Fruit fly (Drosophila melanogaster): ENCODE results near the gene CG14834.
A peak's percentile ranks its signal among the peaks of the same experiment; 100 is the strongest.

CG14834 gene

dm6 chr3L:7367798-7368678 is 21.1 kb upstream of the CG14834 start:
- TF ChIP-seq Dll (optimal IDR thresholded peaks at IDR 0.05) (no peak), pan (optimal IDR thresholded peaks at IDR 0.05) (no peak), psq (optimal IDR thresholded peaks at IDR 0.05) (no peak), CG8478 (optimal IDR thresholded peaks at IDR 0.05) (no peak), EcR (GFP tag; optimal IDR thresholded peaks at IDR 0.05) (no peak), usp (GFP tag; optimal IDR thresholded peaks at IDR 0.05) (no peak)

- TF ChIP-seq CG8478 (optimal IDR thresholded peaks at IDR 0.05) (no peak), pan (optimal IDR thresholded peaks at IDR 0.05) (no peak), EcR (GFP tag; optimal IDR thresholded peaks at IDR 0.05) (no peak), usp (GFP tag; optimal IDR thresholded peaks at IDR 0.05) (no peak), Dll (optimal IDR thresholded peaks at IDR 0.05) (no peak), psq (optimal IDR thresholded peaks at IDR 0.05) (no peak)
Measured at dm6 chr3L:7364717-7365278, 17.9 kb upstream of the CG14834 start.

DNA sequence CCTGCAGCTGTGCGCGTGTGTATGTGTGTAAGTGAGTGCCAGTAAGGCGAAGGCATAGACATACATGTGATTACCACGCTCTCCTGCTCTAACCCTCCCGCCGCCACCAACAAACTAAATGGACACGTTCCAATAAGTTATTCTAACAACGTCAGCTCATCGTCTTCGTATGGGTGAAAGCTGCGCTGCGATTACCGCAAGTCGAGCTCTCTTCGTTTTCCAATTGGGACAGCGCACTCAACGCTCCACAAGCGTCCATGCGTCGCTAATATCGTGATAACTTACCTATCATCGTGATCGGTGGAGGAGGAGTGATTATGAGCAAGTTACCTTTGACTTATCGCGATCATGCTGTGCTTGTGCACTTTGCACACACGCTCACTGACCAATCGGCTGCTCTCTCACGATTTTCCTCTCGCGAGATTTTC is 14.2 kb upstream of the CG14834 start:
- TF ChIP-seq psq (optimal IDR thresholded peaks at IDR 0.05), result no peak
- no peak for TF ChIP-seq usp (GFP tag; optimal IDR thresholded peaks at IDR 0.05)

- TF ChIP-seq usp (GFP tag; optimal IDR thresholded peaks at IDR 0.05) (no peak), CG8478 (optimal IDR thresholded peaks at IDR 0.05) (no peak), pan (optimal IDR thresholded peaks at IDR 0.05) (no peak), Dll (optimal IDR thresholded peaks at IDR 0.05) (no peak), psq (optimal IDR thresholded peaks at IDR 0.05) (no peak), EcR (GFP tag; optimal IDR thresholded peaks at IDR 0.05) (no peak)
Measured at dm6 chr3L:7360324-7360852, 13.5 kb upstream of the CG14834 start, which contains the start of gene Sec63. Gene Sec63, plus strand, starts transcription at chr3L:7360561.

DNA sequence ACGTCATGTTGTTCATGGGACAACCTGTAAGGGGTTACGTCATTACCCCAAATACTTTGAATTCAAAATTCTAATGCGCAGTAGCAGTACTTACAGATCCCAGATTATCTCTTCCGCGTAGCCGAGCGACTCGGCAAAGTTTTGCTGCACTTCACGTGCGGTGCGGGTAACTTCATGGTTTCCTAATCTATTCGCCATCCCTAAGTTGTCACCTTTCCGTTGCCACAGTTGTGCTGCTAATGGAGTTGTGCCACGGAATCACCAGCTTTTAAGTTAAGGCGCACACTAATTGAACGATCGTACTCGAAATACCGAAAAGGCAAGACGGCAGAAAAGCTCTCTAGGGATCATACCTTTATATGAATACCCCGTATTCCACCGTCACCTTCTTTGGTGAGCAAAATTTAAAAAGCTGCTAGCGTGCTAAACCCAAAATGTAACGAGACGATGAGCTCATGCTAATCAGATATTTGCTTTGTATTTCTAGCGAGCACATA is 13.0 kb upstream of the CG14834 start, which contains the start of gene pst:
pst (minus strand) TSS at position 437 of the 497 bp plus-strand sequence.
- no peak for TF ChIP-seq psq (optimal IDR thresholded peaks at IDR 0.05)
- TF ChIP-seq usp (GFP tag; optimal IDR thresholded peaks at IDR 0.05), result no peak

- TF ChIP-seq usp (GFP tag; optimal IDR thresholded peaks at IDR 0.05) (no peak), psq (optimal IDR thresholded peaks at IDR 0.05) (no peak), pan (optimal IDR thresholded peaks at IDR 0.05) (no peak), Dll (optimal IDR thresholded peaks at IDR 0.05) (no peak), EcR (GFP tag; optimal IDR thresholded peaks at IDR 0.05) (no peak), CG8478 (optimal IDR thresholded peaks at IDR 0.05) (no peak)
Measured at dm6 chr3L:7356386-7357117, 9.6 kb upstream of the CG14834 start, which contains the start of gene CTCF. Gene CTCF, minus strand, starts transcription at chr3L:7356713.

dm6 chr3L:7349311-7349710 is 2.4 kb upstream of the CG14834 start:
- TF ChIP-seq Dll (optimal IDR thresholded peaks at IDR 0.05) (no peak), EcR (GFP tag; optimal IDR thresholded peaks at IDR 0.05) (no peak), usp (GFP tag; optimal IDR thresholded peaks at IDR 0.05) (no peak), pan (optimal IDR thresholded peaks at IDR 0.05) (no peak), psq (optimal IDR thresholded peaks at IDR 0.05) (no peak), CG8478 (optimal IDR thresholded peaks at IDR 0.05) (no peak)

- TF ChIP-seq EcR (GFP tag; optimal IDR thresholded peaks at IDR 0.05), result no peak
- TF ChIP-seq usp (GFP tag; optimal IDR thresholded peaks at IDR 0.05), result no peak
- no peak for TF ChIP-seq pan (optimal IDR thresholded peaks at IDR 0.05)
- no peak for TF ChIP-seq Dll (optimal IDR thresholded peaks at IDR 0.05)
- no peak for TF ChIP-seq CG8478 (optimal IDR thresholded peaks at IDR 0.05)
- TF ChIP-seq psq (optimal IDR thresholded peaks at IDR 0.05), result no peak
Measured at dm6 chr3L:7347984-7348631, 1.2 kb upstream of the CG14834 start, which contains the start of the genes Srp19 and qm. Gene Srp19, minus strand, starts transcription at chr3L:7348034. Gene qm, plus strand, starts transcription at chr3L:7348313.

DNA sequence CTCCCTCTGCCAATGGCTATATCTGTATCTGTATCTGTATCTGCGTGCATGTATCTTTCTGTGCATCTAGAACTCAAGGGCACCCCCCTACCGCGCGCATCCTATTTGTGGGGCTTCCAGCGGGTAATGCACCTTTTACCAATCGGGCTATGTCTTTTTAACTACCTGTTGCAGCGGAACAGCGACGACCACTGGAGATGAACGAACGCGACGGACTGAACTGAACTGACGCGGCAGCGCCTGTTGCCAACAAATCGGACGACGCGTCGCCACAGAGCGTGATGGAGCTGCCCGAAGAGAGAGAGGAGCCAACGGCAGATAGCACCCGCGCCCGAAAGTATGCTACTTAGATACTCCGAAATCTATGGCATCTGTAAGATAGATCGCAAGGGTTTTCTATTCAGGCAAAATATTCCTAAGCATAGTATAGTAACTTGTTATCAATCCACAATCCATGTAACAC is 1.9 kb downstream of the CG14834 start, which contains the start of gene Cln7:
Cln7 (minus strand) TSS at position 219 of the 463 bp plus-strand sequence.
- TF ChIP-seq Dll (optimal IDR thresholded peaks at IDR 0.05) (peak; percentile 12), psq (optimal IDR thresholded peaks at IDR 0.05) (no peak)

dm6 chr3L:7344001-7344400 is 2.9 kb downstream of the CG14834 start:
- TF ChIP-seq CG8478 (optimal IDR thresholded peaks at IDR 0.05), result no peak
- no peak for TF ChIP-seq usp (GFP tag; optimal IDR thresholded peaks at IDR 0.05)
- no peak for TF ChIP-seq EcR (GFP tag; optimal IDR thresholded peaks at IDR 0.05)
- no peak for TF ChIP-seq psq (optimal IDR thresholded peaks at IDR 0.05)
- no peak for TF ChIP-seq pan (optimal IDR thresholded peaks at IDR 0.05)
- no peak for TF ChIP-seq Dll (optimal IDR thresholded peaks at IDR 0.05)

DNA sequence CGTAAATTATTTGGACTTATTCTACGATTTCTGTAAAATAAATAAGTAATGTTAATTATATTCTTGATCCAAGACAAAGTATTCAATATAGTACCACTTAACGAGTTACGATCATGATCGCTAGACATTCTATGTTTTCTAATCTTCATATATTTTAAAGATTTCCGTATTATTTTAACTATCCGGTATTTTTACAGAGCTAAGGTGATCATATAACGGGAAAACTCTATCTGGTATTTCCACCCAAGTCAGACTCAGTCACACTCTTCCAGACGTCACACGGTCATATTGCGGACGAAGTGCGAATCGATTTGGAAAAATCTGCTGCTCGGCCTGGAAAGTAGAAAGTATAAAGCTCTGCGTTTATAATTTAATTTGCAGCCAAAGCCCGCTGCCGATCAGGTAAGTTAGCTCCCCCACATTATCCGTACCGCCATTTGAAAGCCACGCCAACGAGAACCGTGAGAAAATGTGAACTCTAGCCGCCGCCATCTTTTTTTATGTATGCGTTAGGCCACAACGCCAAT is 7.6 kb downstream of the CG14834 start, which contains the start of the genes lark and eco:
lark (plus strand) TSS at position 51 of the 527 bp plus-strand sequence.
eco (minus strand) TSS at position 125 of the 527 bp plus-strand sequence.
- TF ChIP-seq psq (optimal IDR thresholded peaks at IDR 0.05), result no peak
- no peak for TF ChIP-seq EcR (GFP tag; optimal IDR thresholded peaks at IDR 0.05)
- no peak for TF ChIP-seq CG8478 (optimal IDR thresholded peaks at IDR 0.05)
- no peak for TF ChIP-seq Dll (optimal IDR thresholded peaks at IDR 0.05)
- TF ChIP-seq usp (GFP tag; optimal IDR thresholded peaks at IDR 0.05), result no peak
- TF ChIP-seq pan (optimal IDR thresholded peaks at IDR 0.05), result no peak
